Worm (Caenorhabditis elegans): ENCODE data around the gene gpc-1.

- TF ChIP-seq scrt-1 (GFP tag; IDR thresholded peaks at IDR 0.05) (no peak), tra-4 (tag; optimal IDR thresholded peaks at IDR 0.05) (no peak), flt-1 (GFP tag; IDR thresholded peaks at IDR 0.05) (no peak), hmg-4 (GFP tag; optimal IDR thresholded peaks at IDR 0.05) (no peak), ceh-13 (GFP tag; optimal IDR thresholded peaks at IDR 0.05) (no peak), ceh-36 (tag; optimal IDR thresholded peaks at IDR 0.05) (no peak), ama-1 (optimal IDR thresholded peaks at IDR 0.05) (no peak), pes-1 (GFP tag; IDR thresholded peaks at IDR 0.05) (no peak), F13C5.2 (tag; optimal IDR thresholded peaks at IDR 0.05) (no peak), aly-1 (tag; optimal IDR thresholded peaks at IDR 0.05) (no peak), hmbx-1 (tag; optimal IDR thresholded peaks at IDR 0.05) (no peak), hnd-1 (tag; optimal IDR thresholded peaks at IDR 0.05) (no peak)
Measured at ce11 chrX:12862509-12862908, 22.3 kb downstream of the gpc-1 start, which contains the start of gene T14G8.6.

Data from whole organism, early embryonic.